Fruit fly (Drosophila melanogaster) whole organism, embryonic: ENCODE measurements around the gene CG17283.

ENCODE experiments used
- Atf-2 ChIP-seq: fragments of 200-800 bp; sonication (Bioruptor generic); optimal IDR thresholded peaks from 2 replicates; lab custom pipeline; 2016; ENCODE audit warnings: missing biosample characterization, missing genetic modification characterization
- CG10267 ChIP-seq: fragments of 200-800 bp; sonication (Bioruptor generic); optimal IDR thresholded peaks from 2 replicates; lab custom pipeline; 2018; ENCODE audit warnings: missing biosample characterization, mild to moderate bottlenecking, missing genetic modification characterization, moderate library complexity
- CG10979 ChIP-seq: fragments of 200-800 bp; sonication (Bioruptor generic); optimal IDR thresholded peaks from 2 replicates; lab custom pipeline; 2018; ENCODE audit warnings: missing biosample characterization, mild to moderate bottlenecking, missing genetic modification characterization, moderate library complexity
- CG11456 ChIP-seq: fragments of 200-800 bp; sonication (Bioruptor generic); IDR thresholded peaks from 3 replicates; pipeline ENCODE4 v1.3.6; 2022; ENCODE audit warnings: missing biosample characterization, missing genetic modification characterization
- CG12071 ChIP-seq: fragments of 200-800 bp; sonication (Bioruptor generic); optimal IDR thresholded peaks from 3 replicates; lab custom pipeline; 2018; ENCODE audit warnings: missing biosample characterization, mild to moderate bottlenecking, missing genetic modification characterization
- CG12236 ChIP-seq: fragments of 200-800 bp; sonication (Bioruptor generic); optimal IDR thresholded peaks from 2 replicates; lab custom pipeline; 2016; ENCODE audit warnings: missing biosample characterization, missing genetic modification characterization
- CG14014 ChIP-seq: fragments of 200-800 bp; sonication (Bioruptor generic); IDR thresholded peaks from 2 replicates; pipeline ENCODE4 v1.3.6; 2022; ENCODE audit warnings: missing biosample characterization, missing genetic modification characterization
- CG14860 ChIP-seq: fragments of 200-800 bp; sonication (Bioruptor generic); IDR thresholded peaks from 3 replicates; pipeline ENCODE4 v1.3.6; 2022; ENCODE audit warnings: missing biosample characterization, missing genetic modification characterization; ENCODE audit not compliant: partially characterized antibody
- CG15269 ChIP-seq: fragments of 200-800 bp; sonication (Bioruptor generic); optimal IDR thresholded peaks from 2 replicates; lab custom pipeline; 2018; ENCODE audit warnings: missing biosample characterization, mild to moderate bottlenecking, missing genetic modification characterization, moderate library complexity
- CG1602 ChIP-seq: fragments of 200-800 bp; sonication (Bioruptor generic); optimal IDR thresholded peaks from 3 replicates; lab custom pipeline; 2016; ENCODE audit warnings: missing biosample characterization, missing genetic modification characterization
- CG16863 ChIP-seq: fragments of 200-800 bp; sonication (Bioruptor generic); optimal IDR thresholded peaks from 3 replicates; lab custom pipeline; 2016; ENCODE audit warnings: missing biosample characterization, missing genetic modification characterization
- CG17359 ChIP-seq: fragments of 200-800 bp; sonication (Bioruptor generic); optimal IDR thresholded peaks from 3 replicates; lab custom pipeline; 2018; ENCODE audit warnings: missing biosample characterization, mild to moderate bottlenecking, missing genetic modification characterization, moderate library complexity
- CG1792 ChIP-seq: fragments of 200-800 bp; sonication (Bioruptor generic); optimal IDR thresholded peaks from 2 replicates; lab custom pipeline; 2016; ENCODE audit warnings: missing biosample characterization, missing genetic modification characterization
- CG32767 ChIP-seq: fragments of 200-800 bp; sonication (Bioruptor generic); IDR thresholded peaks from 2 replicates; pipeline ENCODE4 v1.3.6; 2022; ENCODE audit warnings: missing biosample characterization, missing genetic modification characterization
- CG34422 ChIP-seq: fragments of 200-800 bp; sonication (Bioruptor generic); IDR thresholded peaks from 3 replicates; pipeline ENCODE4 v1.3.6; 2022; ENCODE audit warnings: missing biosample characterization, missing genetic modification characterization
- CG7839 ChIP-seq: fragments of 200-800 bp; sonication (Bioruptor generic); optimal IDR thresholded peaks from 3 replicates; lab custom pipeline; 2018; ENCODE audit warnings: missing biosample characterization, mild to moderate bottlenecking, missing genetic modification characterization, moderate library complexity
- D19B ChIP-seq: fragments of 200-800 bp; sonication (Bioruptor generic); optimal IDR thresholded peaks from 2 replicates; lab custom pipeline; 2017; ENCODE audit warnings: missing biosample characterization, mild to moderate bottlenecking, missing genetic modification characterization
- Dp ChIP-seq: fragments of 200-800 bp; sonication (Bioruptor generic); optimal IDR thresholded peaks from 2 replicates; lab custom pipeline; 2018; ENCODE audit warnings: missing biosample characterization, mild to moderate bottlenecking, missing genetic modification characterization, moderate library complexity
- ERR ChIP-seq: fragments of 200-800 bp; sonication (Bioruptor generic); optimal IDR thresholded peaks from 2 replicates; lab custom pipeline; 2016; ENCODE audit warnings: missing biosample characterization, missing genetic modification characterization
- GATAe ChIP-seq: fragments of 200-800 bp; sonication (Bioruptor generic); conservative IDR thresholded peaks from 2 replicates; pipeline ENCODE4 v1.3.6; 2022; ENCODE audit warnings: missing biosample characterization, missing genetic modification characterization
- HHEX ChIP-seq: fragments of 200-800 bp; sonication (Bioruptor generic); optimal IDR thresholded peaks from 3 replicates; lab custom pipeline; 2017; ENCODE audit warnings: missing biosample characterization, mild to moderate bottlenecking, missing genetic modification characterization, missing genetic modification reagents
- Lhr ChIP-seq: fragments of 200-800 bp; sonication (Bioruptor generic); optimal IDR thresholded peaks from 3 replicates; lab custom pipeline; 2017; ENCODE audit warnings: mild to moderate bottlenecking, missing biosample characterization, missing genetic modification reagents, missing genetic modification characterization
- Max ChIP-seq: fragments of 200-800 bp; sonication (Bioruptor generic); optimal IDR thresholded peaks from 2 replicates; lab custom pipeline; 2016; ENCODE audit warnings: missing biosample characterization, mild to moderate bottlenecking, missing genetic modification characterization
- Nf-YB ChIP-seq: fragments of 200-800 bp; sonication (Bioruptor generic); optimal IDR thresholded peaks from 3 replicates; lab custom pipeline; 2019; ENCODE audit warnings: missing biosample characterization, mild to moderate bottlenecking, missing genetic modification characterization, moderate library complexity
- Ptx1 ChIP-seq: fragments of 200-800 bp; sonication (Bioruptor generic); IDR thresholded peaks from 2 replicates; pipeline ENCODE4 v1.3.6; 2022; ENCODE audit warnings: missing biosample characterization, missing genetic modification characterization
- Rx ChIP-seq: fragments of 200-800 bp; sonication (Bioruptor generic); IDR thresholded peaks from 2 replicates; pipeline ENCODE4 v1.3.6; 2022; ENCODE audit warnings: missing biosample characterization, missing genetic modification characterization
- Six4 ChIP-seq: fragments of 200-800 bp; sonication (Bioruptor generic); optimal IDR thresholded peaks from 2 replicates; lab custom pipeline; 2016; ENCODE audit warnings: missing biosample characterization, missing genetic modification characterization
- Sry-δ ChIP-seq: fragments of 200-800 bp; sonication (Bioruptor generic); optimal IDR thresholded peaks from 2 replicates; lab custom pipeline; 2016; ENCODE audit warnings: missing biosample characterization, missing genetic modification characterization
- Stat92E ChIP-seq, 3 experiments: fragments of >200 bp in 2 of 3; fragments of 200-800 bp in 1 of 3; sonication (Bioruptor generic) in 1 of 3; optimal IDR thresholded peaks; 2 replicates each; lab custom pipeline; 2017 to 2019; ENCODE audit warnings: missing biosample characterization in 3 of 3, missing genetic modification characterization in 3 of 3, mild to moderate bottlenecking in 1 of 3, moderate library complexity in 1 of 3
- Usf ChIP-seq: fragments of 200-800 bp; sonication (Bioruptor generic); optimal IDR thresholded peaks from 2 replicates; lab custom pipeline; 2017; ENCODE audit warnings: missing genotype, missing biosample characterization, missing genetic modification characterization
- abd-A ChIP-seq: fragments of 200-800 bp; sonication (Bioruptor generic); optimal IDR thresholded peaks from 3 replicates; lab custom pipeline; 2019; ENCODE audit warnings: missing biosample characterization, mild to moderate bottlenecking, missing genetic modification characterization, moderate library complexity
- ara ChIP-seq: fragments of 200-800 bp; sonication (Bioruptor generic); IDR thresholded peaks from 2 replicates; pipeline ENCODE4 v1.3.6; 2022; ENCODE audit warnings: missing biosample characterization, missing genetic modification characterization
- az2 ChIP-seq: fragments of 200-800 bp; sonication (Bioruptor generic); optimal IDR thresholded peaks from 3 replicates; lab custom pipeline; 2016; ENCODE audit warnings: missing biosample characterization, missing genetic modification characterization
- bowl ChIP-seq: fragments of 200-800 bp; sonication (Bioruptor generic); IDR thresholded peaks from 2 replicates; pipeline ENCODE4 v1.3.6; 2022; ENCODE audit warnings: missing biosample characterization, missing genetic modification characterization
- cas ChIP-seq: fragments of 200-800 bp; sonication (Bioruptor generic); IDR thresholded peaks from 2 replicates; pipeline ENCODE4 v1.3.6; 2022; ENCODE audit warnings: missing biosample characterization, missing genetic modification characterization
- caup ChIP-seq: fragments of 200-800 bp; sonication (Bioruptor generic); optimal IDR thresholded peaks from 3 replicates; lab custom pipeline; 2017; ENCODE audit warnings: missing biosample characterization, mild to moderate bottlenecking, missing genetic modification characterization, moderate library complexity; ENCODE audit not compliant: severe bottlenecking
- cg ChIP-seq: fragments of 200-800 bp; sonication (Bioruptor generic); optimal IDR thresholded peaks from 3 replicates; lab custom pipeline; 2019; ENCODE audit warnings: missing biosample characterization, mild to moderate bottlenecking, missing genetic modification characterization, moderate library complexity
- dysf ChIP-seq: fragments of 200-800 bp; sonication (Bioruptor generic); IDR thresholded peaks from 3 replicates; pipeline ENCODE4 v1.3.6; 2022; ENCODE audit warnings: missing biosample characterization, missing genetic modification characterization
- grau ChIP-seq: fragments of 200-800 bp; optimal IDR thresholded peaks from 3 replicates; lab custom pipeline; 2019; ENCODE audit warnings: missing biosample characterization, mild to moderate bottlenecking, missing genetic modification characterization, moderate library complexity
- her ChIP-seq: fragments of 200-800 bp; sonication (Bioruptor generic); optimal IDR thresholded peaks from 2 replicates; lab custom pipeline; 2016; ENCODE audit warnings: missing biosample characterization, missing genetic modification characterization
- hth ChIP-seq: fragments of >200 bp; optimal IDR thresholded peaks from 2 replicates; lab custom pipeline; 2017; ENCODE audit warnings: inconsistent platforms
- insv ChIP-seq, 2 experiments: fragments of 200-800 bp; sonication (Bioruptor generic); optimal IDR thresholded peaks; 3 replicates each; lab custom pipeline; 2016 to 2018; ENCODE audit warnings: missing biosample characterization in 2 of 2, missing genetic modification characterization in 2 of 2
- inv ChIP-seq: fragments of 200-800 bp; sonication (Bioruptor generic); IDR thresholded peaks from 2 replicates; pipeline ENCODE4 v1.3.6; 2022; ENCODE audit warnings: missing biosample characterization, missing genetic modification characterization; ENCODE audit not compliant: partially characterized antibody
- kni ChIP-seq: fragments of 200-800 bp; sonication (Bioruptor generic); optimal IDR thresholded peaks from 3 replicates; lab custom pipeline; 2017; ENCODE audit warnings: mild to moderate bottlenecking, missing biosample characterization, missing genetic modification reagents, missing genetic modification characterization
- pnt ChIP-seq: fragments of 200-800 bp; sonication (Bioruptor generic); optimal IDR thresholded peaks from 3 replicates; lab custom pipeline; 2016; ENCODE audit warnings: missing biosample characterization, missing genetic modification characterization
- so ChIP-seq: fragments of 200-800 bp; sonication (Bioruptor generic); IDR thresholded peaks from 3 replicates; pipeline ENCODE4 v1.3.6; 2022; ENCODE audit warnings: missing biosample characterization, missing genetic modification characterization
- sob ChIP-seq: fragments of 200-800 bp; sonication (Bioruptor generic); IDR thresholded peaks from 2 replicates; pipeline ENCODE4 v1.3.6; 2022; ENCODE audit warnings: missing biosample characterization, missing genetic modification characterization
- sr ChIP-seq: fragments of 200-800 bp; sonication (Bioruptor generic); IDR thresholded peaks from 3 replicates; pipeline ENCODE4 v1.3.6; 2022; ENCODE audit warnings: missing biosample characterization, missing genetic modification characterization
- stc ChIP-seq: fragments of 200-800 bp; sonication (Bioruptor generic); IDR thresholded peaks from 2 replicates; pipeline ENCODE4 v1.3.6; 2022; ENCODE audit warnings: missing biosample characterization, missing genetic modification characterization
- sug ChIP-seq: fragments of 200-800 bp; optimal IDR thresholded peaks from 2 replicates; lab custom pipeline; 2019; ENCODE audit warnings: missing biosample characterization, mild to moderate bottlenecking, missing genetic modification characterization, moderate library complexity
- tgo ChIP-seq: fragments of 200-800 bp; sonication (Bioruptor generic); IDR thresholded peaks from 3 replicates; pipeline ENCODE4 v1.3.6; 2022; ENCODE audit warnings: missing biosample characterization, missing genetic modification characterization

The CG17283 gene

DNA sequence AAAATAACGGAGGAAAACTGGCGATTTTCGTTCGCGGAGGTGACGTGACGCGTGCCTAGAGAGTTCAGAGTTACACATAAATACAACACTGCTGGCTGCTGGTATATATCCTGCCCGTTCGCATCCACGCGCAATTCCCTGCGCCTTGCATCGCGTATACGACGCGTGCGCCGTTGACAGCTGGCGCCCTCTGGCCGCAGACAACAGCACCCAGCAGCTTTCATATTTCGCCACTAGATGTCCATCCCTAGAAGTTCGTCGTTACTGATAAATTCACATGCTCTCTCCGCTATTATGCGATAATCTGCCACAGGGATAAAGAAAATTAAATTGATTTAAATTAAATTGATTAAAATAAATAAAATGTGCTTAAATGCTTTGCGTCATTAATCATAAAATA, 5.2 kb upstream of the CG17283 start, which contains the start of gene Sur-8 (continued):
- TF ChIP-seq insv (GFP tag; optimal IDR thresholded peaks at IDR 0.05; lab: Kevin White, UChicago), result no peak
- no peak for TF ChIP-seq CG14860 (GFP tag; lab: Robert Waterston, UW)
- peak; percentile 65 for TF ChIP-seq Atf-2 (GFP tag; lab: Kevin White, UChicago)
- no peak for TF ChIP-seq hth (lab: Kevin White, UChicago)
- no peak for TF ChIP-seq ara
- peak; percentile 65 for TF ChIP-seq her (GFP tag; lab: Kevin White, UChicago)
- TF ChIP-seq sob (GFP tag; lab: Robert Waterston, UW), result peak; percentile 67
- TF ChIP-seq Ptx1 (GFP tag; lab: Robert Waterston, UW), result peak; percentile 81
- TF ChIP-seq tgo (GFP tag; lab: Robert Waterston, UW), result peak; percentile 67; the same call in 2 of the 3 replicates
- TF ChIP-seq Usf (GFP tag; lab: Kevin White, UChicago), result no peak
- no peak for TF ChIP-seq Dp (GFP tag; lab: Kevin White, UChicago)
- TF ChIP-seq Sry-δ, result peak; percentile 23
- peak; percentile 77 for TF ChIP-seq caup (GFP tag; lab: Kevin White, UChicago)
- peak; percentile 53 for TF ChIP-seq sug (tag; lab: Kevin White, UChicago)
- TF ChIP-seq inv, result no peak
- no peak for TF ChIP-seq cg (GFP tag; lab: Kevin White, UChicago)
- TF ChIP-seq D19B (GFP tag; lab: Kevin White, UChicago), result no peak
- no peak for TF ChIP-seq Nf-YB (GFP tag; lab: Kevin White, UChicago)
- TF ChIP-seq stc (GFP tag; lab: Robert Waterston, UW), result peak; percentile 39; the same call in 1 of the 2 replicates
- TF ChIP-seq CG10267 (tag; lab: Kevin White, UChicago), result peak; percentile 24
- 0 out of 2 replicates have a peak, but pooled peaks have one; percentile 24 for TF ChIP-seq cas (GFP tag; lab: Robert Waterston, UW)
- TF ChIP-seq Rx (GFP tag; lab: Robert Waterston, UW), result peak; percentile 70
- TF ChIP-seq CG12071 (GFP tag; lab: Kevin White, UChicago), result peak; percentile 48
- peak; percentile 65 for TF ChIP-seq pnt (GFP tag; lab: Kevin White, UChicago)
- TF ChIP-seq CG32767 (GFP tag; lab: Robert Waterston, UW), result no peak
- peak; percentile 63 for TF ChIP-seq grau
- no peak for TF ChIP-seq Max (GFP tag; lab: Kevin White, UChicago)
- TF ChIP-seq CG11456 (GFP tag; lab: Robert Waterston, UW), result peak; percentile 96
- TF ChIP-seq Lhr (GFP tag; lab: Kevin White, UChicago), result peak; percentile 32
- peak; percentile 13 for TF ChIP-seq CG1792
- peak; percentile 53 for TF ChIP-seq CG17359 (tag; lab: Kevin White, UChicago)
- TF ChIP-seq CG7839 (tag; lab: Kevin White, UChicago), result peak; percentile 69
- TF ChIP-seq abd-A, result no peak
- TF ChIP-seq CG12236 (GFP tag; lab: Kevin White, UChicago), result no peak
- TF ChIP-seq CG14014, result peak; percentile 71; the same call in 1 of the 2 replicates
- peak; percentile 58; the same call in 2 of the 3 replicates for TF ChIP-seq CG34422 (GFP tag; lab: Robert Waterston, UW)
- TF ChIP-seq so (GFP tag; lab: Robert Waterston, UW), result 0 out of 3 replicates have a peak, but pooled peaks have one; percentile 58
- peak; percentile 65 for TF ChIP-seq CG16863 (GFP tag; lab: Kevin White, UChicago)
- peak; percentile 57 for TF ChIP-seq CG1602 (GFP tag; lab: Kevin White, UChicago)
- peak; percentile 71 for TF ChIP-seq HHEX (GFP tag; lab: Kevin White, UChicago)
- TF ChIP-seq az2, result peak; percentile 76
- peak; percentile 88 for TF ChIP-seq CG10979 (tag; lab: Kevin White, UChicago)
- peak; percentile 76 for TF ChIP-seq dysf (GFP tag; lab: Robert Waterston, UW)
- no peak for TF ChIP-seq ERR (GFP tag; lab: Kevin White, UChicago)
- no peak for TF ChIP-seq kni
- peak; percentile 47 for TF ChIP-seq CG15269
- 0 out of 2 replicates have a peak, but pooled peaks have one; percentile 27 for TF ChIP-seq GATAe (GFP tag; lab: Robert Waterston, UW)
- 0 out of 2 replicates have a peak, but pooled peaks have one; percentile 5 for TF ChIP-seq bowl (GFP tag; lab: Robert Waterston, UW)
- TF ChIP-seq Six4 (GFP tag; lab: Kevin White, UChicago), result peak; percentile 41
- 0 out of 3 replicates have a peak, but pooled peaks have one; percentile 38 for TF ChIP-seq sr
- TF ChIP-seq Stat92E (GFP tag; optimal IDR thresholded peaks at IDR 0.05; lab: Kevin White, UChicago), result no peak
